Worm (Caenorhabditis elegans) whole organism, midembryonic: ENCODE measurements around the gene srg-31.

Experiments
- cog-1 ChIP-seq: sonication (generic microtip); optimal IDR thresholded peaks from 2 replicates; lab custom pipeline; 2016; ENCODE audit warnings: missing genetic modification characterization, missing compliant biosample characterization
- flt-1 ChIP-seq: fragments of 200-800 bp; sonication (Bioruptor generic); IDR thresholded peaks from 2 replicates; pipeline ENCODE4 v1.3.6; 2022; ENCODE audit warnings: missing genetic modification characterization, missing compliant biosample characterization
- klf-2 ChIP-seq: fragments of 200-800 bp; sonication (Bioruptor generic); conservative IDR thresholded peaks from 2 replicates; pipeline ENCODE4 v1.3.6; 2022; ENCODE audit warnings: missing genetic modification reagents, missing genetic modification characterization, missing compliant biosample characterization
- med-1 ChIP-seq: sonication (generic microtip); optimal IDR thresholded peaks from 2 replicates; lab custom pipeline; 2017; ENCODE audit warnings: missing genetic modification characterization, mild to moderate bottlenecking, missing compliant biosample characterization, antibody characterized with exemption, missing genetic modification reagents; ENCODE audit not compliant: insufficient read depth
- ref-1 ChIP-seq: fragments of 200-800 bp; sonication (Bioruptor generic); conservative IDR thresholded peaks from 2 replicates; pipeline ENCODE4 v1.3.6; 2022; ENCODE audit warnings: missing genetic modification reagents, missing genetic modification characterization, missing compliant biosample characterization
- tab-1 ChIP-seq: fragments of 200-800 bp; sonication (Bioruptor generic); IDR thresholded peaks from 2 replicates; pipeline ENCODE4 v1.3.6; 2022; ENCODE audit warnings: missing genetic modification characterization, missing compliant biosample characterization
- ztf-23 ChIP-seq: fragments of 200-800 bp; sonication (Bioruptor generic); IDR thresholded peaks from 2 replicates; pipeline ENCODE4 v1.3.6; 2022; ENCODE audit warnings: missing genetic modification reagents, missing genetic modification characterization, missing compliant biosample characterization
- ztf-29 ChIP-seq: fragments of 200-800 bp; sonication (Bioruptor generic); IDR thresholded peaks from 2 replicates; pipeline ENCODE4 v1.3.6; 2022; ENCODE audit warnings: missing genetic modification reagents, missing genetic modification characterization, missing compliant biosample characterization

DNA sequence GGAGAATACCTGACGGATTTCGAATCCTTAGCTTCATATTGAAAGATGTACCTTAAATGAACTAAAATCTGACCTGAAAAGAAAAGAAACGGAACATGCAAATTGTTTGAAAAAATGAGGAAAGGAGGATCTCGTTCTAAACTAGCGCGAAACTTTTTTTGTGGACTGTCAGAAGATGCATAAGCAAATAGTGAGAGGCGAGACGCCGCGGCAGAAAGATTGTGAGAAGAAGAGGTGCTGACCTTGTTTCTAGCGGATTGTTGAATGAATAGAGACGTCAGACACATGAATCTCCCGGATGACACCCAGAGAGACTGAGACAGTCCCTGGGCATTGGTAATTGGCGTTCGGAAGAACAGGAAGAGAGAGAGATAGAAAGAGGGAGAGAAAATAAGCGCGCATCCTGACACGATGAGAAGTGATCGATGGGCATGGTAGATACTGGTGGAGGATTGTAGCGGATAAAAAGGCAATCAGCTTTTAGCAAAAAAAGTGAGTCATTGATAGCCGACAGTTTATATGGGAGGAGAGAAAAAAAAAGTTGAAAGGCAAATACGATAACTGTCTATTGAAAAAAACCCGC is 16.3 kb upstream of the srg-31 start, which contains the start of gene ptr-15:
- TF ChIP-seq ztf-23 (GFP tag; lab: Robert Waterston, UW) (no peak), ztf-29 (GFP tag; lab: Robert Waterston, UW) (no peak), klf-2 (GFP tag; lab: Robert Waterston, UW) (no peak), cog-1 (tag; lab: Kevin White, UChicago) (no peak), tab-1 (GFP tag; lab: Robert Waterston, UW) (no peak), ref-1 (GFP tag; lab: Robert Waterston, UW) (no peak), flt-1 (no peak), med-1 (GFP tag; lab: Kevin White, UChicago) (no peak)
